Worm (Caenorhabditis elegans) whole organism, young adult: Measurements from ENCODE around the gene dph-7.
"Not testable (repeated sequence)": the region's sequence is repeated elsewhere in the genome, so short reads cannot be mapped to it uniquely, and the experiment has no call there.

ENCODE experiments used
- C06A6.2 ChIP-seq: fragments of 200-800 bp; sonication (Bioruptor generic); conservative IDR thresholded peaks from 2 replicates; pipeline ENCODE4 v1.3.6; 2022; ENCODE audit warnings: missing genetic modification characterization, missing compliant biosample characterization
- C17E4.6 ChIP-seq: fragments of 200-800 bp; sonication (Bioruptor generic); IDR thresholded peaks from 2 replicates; pipeline ENCODE4 v1.3.6; 2022; ENCODE audit warnings: missing genetic modification reagents, missing genetic modification characterization, missing compliant biosample characterization
- D2030.7 ChIP-seq: fragments of 200-800 bp; sonication (Bioruptor generic); IDR thresholded peaks from 2 replicates; pipeline ENCODE4 v1.3.6; 2022; ENCODE audit warnings: missing genetic modification reagents, missing genetic modification characterization, missing compliant biosample characterization
- F33H1.4 ChIP-seq: fragments of 200-800 bp; sonication (Bioruptor generic); IDR thresholded peaks from 2 replicates; pipeline ENCODE4 v1.3.6; 2022; ENCODE audit warnings: missing genetic modification reagents, missing genetic modification characterization, missing compliant biosample characterization
- Y53G8AR.9 ChIP-seq: fragments of 200-800 bp; sonication (Bioruptor generic); conservative IDR thresholded peaks from 2 replicates; pipeline ENCODE4 v1.3.6; 2022; ENCODE audit warnings: missing genetic modification reagents, missing genetic modification characterization, missing compliant biosample characterization
- Y67H2A.10 ChIP-seq: fragments of 200-800 bp; sonication (Bioruptor generic); conservative IDR thresholded peaks from 2 replicates; pipeline ENCODE4 v1.3.6; 2022; ENCODE audit warnings: missing genetic modification reagents, missing genetic modification characterization, missing compliant biosample characterization
- Y79H2A.3 ChIP-seq: fragments of 200-800 bp; sonication (Bioruptor generic); conservative IDR thresholded peaks from 2 replicates; pipeline ENCODE4 v1.3.6; 2022; ENCODE audit warnings: missing genetic modification reagents, missing genetic modification characterization, missing compliant biosample characterization
- attf-5 ChIP-seq: fragments of 200-800 bp; sonication (Bioruptor generic); optimal IDR thresholded peaks from 2 replicates; lab custom pipeline; 2018; ENCODE audit warnings: mild to moderate bottlenecking, missing genetic modification characterization, missing compliant biosample characterization
- bed-2 ChIP-seq: fragments of 200-800 bp; sonication (Bioruptor generic); IDR thresholded peaks from 2 replicates; pipeline ENCODE4 v1.3.6; 2022; ENCODE audit warnings: missing genetic modification reagents, missing genetic modification characterization, missing compliant biosample characterization
- cebp-1 ChIP-seq, 2 experiments: fragments of 200-800 bp in 1 of 2; sonication (Bioruptor generic) in 1 of 2; sonication (generic microtip) in 1 of 2; IDR thresholded peaks in 1 of 2; optimal IDR thresholded peaks in 1 of 2; 2 replicates each; pipeline versions ENCODE4 v1.3.6 to Lab custom; 2017 to 2022; ENCODE audit warnings: missing compliant biosample characterization in 2 of 2, missing genetic modification characterization in 2 of 2, mild to moderate bottlenecking in 1 of 2, missing genetic modification reagents in 1 of 2, moderate library complexity in 1 of 2
- ceh-100 ChIP-seq: fragments of 200-800 bp; sonication (Bioruptor generic); IDR thresholded peaks from 2 replicates; pipeline ENCODE4 v1.3.6; 2022; ENCODE audit warnings: missing genetic modification reagents, missing genetic modification characterization, missing compliant biosample characterization
- ceh-40 ChIP-seq: fragments of 200-800 bp; sonication (Bioruptor generic); IDR thresholded peaks from 2 replicates; pipeline ENCODE4 v1.3.6; 2022; ENCODE audit warnings: missing genetic modification characterization, missing compliant biosample characterization
- ceh-91 ChIP-seq: fragments of 200-800 bp; sonication (Bioruptor generic); IDR thresholded peaks from 2 replicates; pipeline ENCODE4 v1.3.6; 2022; ENCODE audit warnings: missing genetic modification reagents, missing genetic modification characterization, missing compliant biosample characterization
- dox-1 ChIP-seq: fragments of 200-800 bp; sonication (Bioruptor generic); IDR thresholded peaks from 2 replicates; pipeline ENCODE4 v1.3.6; 2022; ENCODE audit warnings: missing genetic modification reagents, missing genetic modification characterization, missing compliant biosample characterization
- dpl-1 ChIP-seq: fragments of 150-350 bp; optimal IDR thresholded peaks from 2 replicates; lab custom pipeline; 2014; ENCODE audit warnings: missing biosample characterization, missing genetic modification reagents, missing genetic modification characterization
- efl-1 ChIP-seq: fragments of 150-350 bp; optimal IDR thresholded peaks from 2 replicates; lab custom pipeline; 2014; ENCODE audit warnings: missing biosample characterization, missing genetic modification reagents, missing genetic modification characterization
- egl-18 ChIP-seq: fragments of 200-800 bp; sonication (Bioruptor generic); IDR thresholded peaks from 2 replicates; pipeline ENCODE4 v1.3.6; 2022; ENCODE audit warnings: missing genetic modification reagents, missing genetic modification characterization, missing compliant biosample characterization
- egl-44 ChIP-seq: fragments of 200-800 bp; sonication (Bioruptor generic); IDR thresholded peaks from 2 replicates; pipeline ENCODE4 v1.3.6; 2022; ENCODE audit warnings: missing genetic modification reagents, missing genetic modification characterization, missing compliant biosample characterization
- ekl-4 ChIP-seq: fragments of 200-800 bp; sonication (Bioruptor generic); IDR thresholded peaks from 2 replicates; pipeline ENCODE4 v1.3.6; 2022; ENCODE audit warnings: missing genetic modification reagents, missing genetic modification characterization, missing compliant biosample characterization
- hmg-1.2 ChIP-seq: fragments of 200-800 bp; sonication (Bioruptor generic); IDR thresholded peaks from 2 replicates; pipeline ENCODE4 v1.3.6; 2022; ENCODE audit warnings: missing genetic modification reagents, missing genetic modification characterization, missing compliant biosample characterization
- hsf-1 ChIP-seq: fragments of 200-800 bp; sonication (Bioruptor generic); IDR thresholded peaks from 2 replicates; pipeline ENCODE4 v1.3.6; 2022; ENCODE audit warnings: missing genetic modification reagents, missing genetic modification characterization, missing compliant biosample characterization
- let-526 ChIP-seq: fragments of 200-800 bp; sonication (Bioruptor generic); IDR thresholded peaks from 2 replicates; pipeline ENCODE4 v1.3.6; 2022; ENCODE audit warnings: missing genetic modification reagents, missing genetic modification characterization, missing compliant biosample characterization
- let-607 ChIP-seq, 2 experiments: fragments of 200-800 bp in 1 of 2; sonication (Bioruptor generic) in 1 of 2; sonication (generic microtip) in 1 of 2; optimal IDR thresholded peaks; 2 replicates each; lab custom pipeline; 2016 to 2018; ENCODE audit warnings: mild to moderate bottlenecking in 2 of 2, missing compliant biosample characterization in 2 of 2, missing genetic modification characterization in 2 of 2, moderate library complexity in 2 of 2, missing genotype in 1 of 2
- lin-26 ChIP-seq: fragments of 200-800 bp; sonication (Bioruptor generic); IDR thresholded peaks from 2 replicates; pipeline ENCODE4 v1.3.6; 2022; ENCODE audit warnings: missing genetic modification reagents, missing genetic modification characterization, missing compliant biosample characterization
- lin-35 ChIP-seq, 3 experiments: fragments of 150-350 bp in 2 of 3; sonication (generic microtip) in 1 of 3; optimal IDR thresholded peaks; 2 replicates each; lab custom pipeline; 2014 to 2018; ENCODE audit warnings: missing biosample characterization in 3 of 3, missing genetic modification characterization in 3 of 3, missing genetic modification reagents in 3 of 3
- lsl-1 ChIP-seq: fragments of 200-800 bp; sonication (Bioruptor generic); optimal IDR thresholded peaks from 2 replicates; lab custom pipeline; 2018; ENCODE audit warnings: mild to moderate bottlenecking, missing genetic modification characterization, moderate library complexity, missing compliant biosample characterization
- madf-6 ChIP-seq: fragments of 200-800 bp; sonication (Bioruptor generic); IDR thresholded peaks from 2 replicates; pipeline ENCODE4 v1.3.6; 2022; ENCODE audit warnings: missing genetic modification reagents, missing genetic modification characterization, missing compliant biosample characterization
- mcd-1 ChIP-seq: fragments of 200-800 bp; sonication (Bioruptor generic); IDR thresholded peaks from 2 replicates; pipeline ENCODE4 v1.3.6; 2022; ENCODE audit warnings: missing genetic modification reagents, missing genetic modification characterization, missing compliant biosample characterization
- nfyb-1 ChIP-seq: fragments of 200-800 bp; sonication (Bioruptor generic); IDR thresholded peaks from 2 replicates; pipeline ENCODE4 v1.3.6; 2022; ENCODE audit warnings: missing genetic modification reagents, missing genetic modification characterization, missing compliant biosample characterization
- pbrm-1 ChIP-seq: fragments of 200-800 bp; sonication (Bioruptor generic); IDR thresholded peaks from 2 replicates; pipeline ENCODE4 v1.3.6; 2022; ENCODE audit warnings: missing genetic modification reagents, missing genetic modification characterization, missing compliant biosample characterization
- rcor-1 ChIP-seq: fragments of 200-800 bp; sonication (Bioruptor generic); IDR thresholded peaks from 2 replicates; pipeline ENCODE4 v1.3.6; 2022; ENCODE audit warnings: missing genetic modification reagents, missing genetic modification characterization, missing compliant biosample characterization
- rpc-1 ChIP-seq, 2 experiments: fragments of 150-350 bp in 1 of 2; sonication (generic microtip) in 1 of 2; optimal IDR thresholded peaks; 2 replicates each; lab custom pipeline; 2014 to 2018; ENCODE audit warnings: missing biosample characterization in 1 of 2, missing genetic modification characterization in 1 of 2, missing genetic modification reagents in 1 of 2, missing genotype in 1 of 2
- snpc-1.3 ChIP-seq: sonication (generic microtip); optimal IDR thresholded peaks from 2 replicates; lab custom pipeline; 2017; ENCODE audit warnings: missing genetic modification characterization, mild to moderate bottlenecking, missing compliant biosample characterization, antibody characterized with exemption, moderate library complexity, missing genotype, missing genetic modification reagents; ENCODE audit not compliant: insufficient read depth
- snpc-3.4 ChIP-seq: sonication (generic microtip); optimal IDR thresholded peaks from 2 replicates; lab custom pipeline; 2017; ENCODE audit warnings: missing genetic modification characterization, mild to moderate bottlenecking, missing compliant biosample characterization, antibody characterized with exemption, moderate library complexity, missing genotype, missing genetic modification reagents
- snpc-4 ChIP-seq, 5 experiments: fragments of 150-350 bp in 1 of 5; sonication (generic microtip) in 4 of 5; optimal IDR thresholded peaks; 2 replicates each; lab custom pipeline; 2014 to 2018; ENCODE audit warnings: missing genetic modification characterization in 5 of 5, missing biosample characterization in 3 of 5, antibody characterized with exemption in 2 of 5, mild to moderate bottlenecking in 2 of 5, missing compliant biosample characterization in 2 of 5, missing genotype in 2 of 5, moderate library complexity in 2 of 5, missing genetic modification reagents in 1 of 5
- ztf-25 ChIP-seq: fragments of 200-800 bp; sonication (Bioruptor generic); IDR thresholded peaks from 2 replicates; pipeline ENCODE4 v1.3.6; 2022; ENCODE audit warnings: missing genetic modification reagents, missing genetic modification characterization, missing compliant biosample characterization
- ztf-28 ChIP-seq: fragments of 200-800 bp; sonication (Bioruptor generic); IDR thresholded peaks from 2 replicates; pipeline ENCODE4 v1.3.6; 2022; ENCODE audit warnings: missing genetic modification reagents, missing genetic modification characterization, missing compliant biosample characterization

The dph-7 gene

DNA sequence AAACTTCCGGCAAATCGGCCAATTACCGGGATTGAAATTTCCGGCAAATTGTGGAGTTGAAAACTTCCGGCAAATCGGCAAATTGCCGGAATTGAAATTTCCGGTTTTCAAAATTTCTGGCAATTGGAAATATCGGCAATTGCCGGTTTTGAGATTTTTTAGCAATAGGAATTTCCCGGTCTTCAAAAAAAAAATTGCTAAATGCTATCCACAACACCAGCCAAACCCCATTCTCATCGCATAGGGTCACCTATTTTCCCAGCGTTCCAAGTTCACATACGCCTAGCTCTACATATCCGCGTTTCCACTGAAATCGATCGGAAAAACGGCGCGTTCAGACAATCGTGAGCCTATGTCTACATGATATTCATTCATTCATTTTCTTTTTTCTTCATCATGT is 29.5 kb upstream of the dph-7 start, which contains the start of gene F56A8.8:
F56A8.8 (plus strand) TSS at position 301 of the 400 bp plus-strand sequence.
- TF ChIP-seq C06A6.2 (GFP tag; lab: Robert Waterston, UW) = no peak

DNA sequence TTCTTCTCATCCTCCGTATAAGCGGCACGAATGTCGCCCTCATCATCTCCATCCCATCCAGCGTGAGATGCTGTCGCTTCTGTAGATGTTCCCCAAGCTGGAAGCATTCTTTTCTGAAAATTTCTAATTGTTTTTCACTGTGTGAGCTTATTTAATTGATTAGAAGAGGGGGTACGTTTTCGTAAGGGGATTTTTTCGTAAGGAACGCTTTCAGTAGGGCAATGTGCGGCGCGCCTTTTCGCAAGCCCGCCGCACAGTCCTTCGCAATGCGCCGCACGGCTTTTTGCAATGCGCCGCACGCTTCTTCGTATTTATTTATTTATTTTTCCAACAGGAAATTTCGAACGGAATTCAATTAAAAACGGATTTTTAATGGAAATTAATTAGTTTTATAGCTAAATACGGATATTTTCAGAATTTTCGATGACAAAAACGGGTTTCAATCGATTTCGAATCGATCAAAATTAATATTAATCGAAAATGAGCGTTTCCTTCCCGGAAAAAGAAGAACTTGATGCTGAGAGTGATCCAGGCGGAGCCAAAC is 21.9 kb upstream of the dph-7 start, which contains the start of gene set-25:
set-25 (minus strand) TSS at position 120 of the 544 bp plus-strand sequence.
- TF ChIP-seq dox-1 (peak; percentile 68), mcd-1 (GFP tag; lab: Robert Waterston, UW) (peak; percentile 63), attf-5 (GFP tag; lab: Kevin White, UChicago) (peak; percentile 52), egl-44 (GFP tag; lab: Robert Waterston, UW) (peak; percentile 27; the same call in 1 of the 2 replicates), cebp-1 (tag; optimal IDR thresholded peaks at IDR 0.05; lab: Kevin White, UChicago) (peak; percentile 4), rpc-1 (optimal IDR thresholded peaks at IDR 0.05; lab: Kevin White, UChicago) (peak; percentile 28), ceh-100 (GFP tag; lab: Robert Waterston, UW) (peak; percentile 58; the same call in 1 of the 2 replicates), hmg-1.2 (GFP tag; lab: Robert Waterston, UW) (0 out of 2 replicates have a peak, but pooled peaks have one; percentile 17), C06A6.2 (GFP tag; lab: Robert Waterston, UW) (peak; percentile 93)
- TF ChIP-seq cebp-1 (GFP tag; IDR thresholded peaks at IDR 0.05; lab: Robert Waterston, UW); rpc-1 (tag; optimal IDR thresholded peaks at IDR 0.05; lab: Kevin White, UChicago): not testable (repeated sequence)

DNA sequence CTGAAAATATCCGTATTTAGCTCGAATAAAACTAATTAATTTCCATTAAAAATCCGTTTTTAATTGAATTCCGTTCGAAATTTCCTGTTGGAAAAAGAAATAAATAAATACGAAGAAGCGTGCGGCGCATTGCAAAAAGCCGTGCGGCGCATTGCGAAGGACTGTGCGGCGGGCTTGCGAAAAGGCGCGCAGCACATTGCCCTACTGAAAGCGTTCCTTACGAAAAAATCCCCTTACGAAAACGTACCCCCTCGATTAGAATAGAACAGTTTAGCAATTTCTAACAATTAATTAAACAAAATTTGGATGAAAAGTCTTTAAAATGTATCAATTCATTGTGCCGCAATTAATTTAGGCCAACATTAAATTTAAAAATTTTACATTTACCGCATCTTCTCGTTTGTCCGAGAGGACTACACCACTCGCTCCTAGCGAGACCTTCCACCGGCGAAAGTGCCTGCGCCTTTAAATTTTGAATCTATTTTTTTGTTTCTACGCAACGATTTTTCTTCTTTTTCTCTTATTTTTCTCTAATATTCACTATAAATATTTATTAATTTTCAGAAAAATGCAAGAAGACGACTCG is 18.5 kb upstream of the dph-7 start, which contains the start of gene npp-18:
npp-18 (plus strand) TSS at position 565 of the 586 bp plus-strand sequence.
- TF ChIP-seq lin-35 (GFP tag; optimal IDR thresholded peaks at IDR 0.05; lab: Kevin White, UChicago) (peak in 1 of 3 experiments; percentile 81), ztf-28 (0 out of 2 replicates have a peak, but pooled peaks have one; percentile 35), ztf-25 (GFP tag; lab: Robert Waterston, UW) (peak; percentile 75; the same call in 1 of the 2 replicates), egl-44 (GFP tag; lab: Robert Waterston, UW) (0 out of 2 replicates have a peak, but pooled peaks have one; percentile 36), ceh-40 (0 out of 2 replicates have a peak, but pooled peaks have one; percentile 26), pbrm-1 (GFP tag; lab: Robert Waterston, UW) (peak; percentile 84), D2030.7 (GFP tag; lab: Robert Waterston, UW) (peak; percentile 44), cebp-1 (GFP tag; IDR thresholded peaks at IDR 0.05; lab: Robert Waterston, UW) (peak; percentile 55; the same call in 1 of the 2 replicates), lsl-1 (GFP tag; lab: Kevin White, UChicago) (peak; percentile 15), hsf-1 (GFP tag; lab: Robert Waterston, UW) (0 out of 2 replicates have a peak, but pooled peaks have one; percentile 5), ceh-100 (GFP tag; lab: Robert Waterston, UW) (peak; percentile 78), snpc-3.4 (tag; lab: Kevin White, UChicago) (peak; percentile 1), lin-26 (GFP tag; lab: Robert Waterston, UW) (peak; percentile 65), Y79H2A.3 (peak; percentile 71; the same call in 1 of the 2 replicates), madf-6 (GFP tag; lab: Robert Waterston, UW) (peak; percentile 66), F33H1.4 (GFP tag; lab: Robert Waterston, UW) (peak; percentile 86), mcd-1 (GFP tag; lab: Robert Waterston, UW) (peak; percentile 84), C06A6.2 (GFP tag; lab: Robert Waterston, UW) (peak; percentile 99), nfyb-1 (peak; percentile 82), bed-2 (GFP tag; lab: Robert Waterston, UW) (0 out of 2 replicates have a peak, but pooled peaks have one; percentile 20), egl-18 (GFP tag; lab: Robert Waterston, UW) (0 out of 2 replicates have a peak, but pooled peaks have one; percentile 30), snpc-4 (tag; optimal IDR thresholded peaks at IDR 0.05; lab: Kevin White, UChicago) (peak in 1 of 4 experiments; percentile 8), rcor-1 (GFP tag; lab: Robert Waterston, UW) (peak; percentile 48), hmg-1.2 (GFP tag; lab: Robert Waterston, UW) (peak; percentile 66), ekl-4 (GFP tag; lab: Robert Waterston, UW) (peak; percentile 70), snpc-1.3 (tag; lab: Kevin White, UChicago) (peak; percentile 21), ceh-91 (GFP tag; lab: Robert Waterston, UW) (peak; percentile 54; the same call in 1 of the 2 replicates), let-526 (0 out of 2 replicates have a peak, but pooled peaks have one; percentile 31), Y67H2A.10 (GFP tag; lab: Robert Waterston, UW) (peak; percentile 79), let-607 (tag; optimal IDR thresholded peaks at IDR 0.05; lab: Kevin White, UChicago) (peak in 1 of 2 experiments; percentile 10), C17E4.6 (GFP tag; lab: Robert Waterston, UW) (0 out of 2 replicates have a peak, but pooled peaks have one; percentile 9), efl-1 (GFP tag; lab: Kevin White, UChicago) (peak; percentile 43), dpl-1 (GFP tag; lab: Kevin White, UChicago) (peak; percentile 15), Y53G8AR.9 (peak; percentile 88)
- TF ChIP-seq cebp-1 (tag; optimal IDR thresholded peaks at IDR 0.05; lab: Kevin White, UChicago); snpc-4 (GFP tag; optimal IDR thresholded peaks at IDR 0.05; lab: Kevin White, UChicago): not testable (repeated sequence)
